Worm (Caenorhabditis elegans): ENCODE data around the gene Y51B9A.8.

- TF ChIP-seq zip-2 (tag; optimal IDR thresholded peaks at IDR 0.05) (no peak), snpc-4 (tag; optimal IDR thresholded peaks at IDR 0.05) (no peak)
These were observed 37.4 kb downstream of the Y51B9A.8 start, which contains the start of gene kin-16 for ce11 chrII:9436009-9436408.
